In the genomic region with DNA sequence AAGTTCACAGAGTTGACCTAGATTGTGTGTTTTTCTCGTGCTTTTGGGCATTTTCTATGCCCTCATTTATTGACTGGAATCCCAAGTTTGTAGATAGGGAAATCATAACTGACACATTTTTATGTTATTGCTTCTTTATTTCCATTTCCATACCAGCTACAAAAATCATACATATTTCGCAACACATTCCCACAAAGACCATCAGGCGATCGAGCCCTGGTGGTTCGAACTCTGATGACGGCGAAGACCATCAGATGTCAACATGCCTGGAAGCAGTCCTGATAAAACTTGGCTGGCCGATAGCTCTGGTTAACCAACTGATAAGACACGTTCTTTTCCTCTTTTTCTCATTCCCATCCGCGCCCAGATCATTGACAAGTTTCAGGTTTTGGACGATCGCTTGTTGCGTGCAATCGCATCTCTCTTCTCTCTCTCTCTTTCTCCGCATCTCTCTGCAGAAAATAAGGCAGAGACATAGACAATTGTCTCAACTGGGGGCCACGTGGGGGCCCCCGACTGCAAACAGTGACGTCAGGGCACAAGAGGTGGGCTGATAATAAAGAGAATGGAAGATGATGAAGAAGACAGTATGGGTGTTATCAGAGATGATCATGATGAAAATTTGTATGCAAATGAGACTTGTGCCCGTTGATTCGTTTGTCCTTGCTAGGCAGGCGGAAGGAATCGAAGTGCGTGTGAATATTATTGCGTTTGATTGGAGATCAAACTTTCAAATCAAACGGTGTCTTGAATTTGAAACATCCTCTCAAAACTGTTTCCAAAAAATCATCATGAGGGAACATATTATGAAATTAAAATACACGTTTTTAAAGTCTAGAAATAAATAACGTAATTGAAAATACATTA, we compare ENCODE assay signal across 8 worm cellular contexts.
TF ChIP-seq lines count a peak whose summit lies in the region.

No protein-coding gene starts in this region.

TF ChIP-seq in whole organism, L1 larva, 84 proteins besides CTCF, POLR2A, EP300 and RAD21 (continues in another document):
- TF ChIP-seq snu-23 (GFP tag; optimal IDR thresholded peaks at IDR 0.05; lab: Kevin White, UChicago) = peak; percentile 87
- TF ChIP-seq jun-1 (tag; optimal IDR thresholded peaks at IDR 0.05; lab: Kevin White, UChicago) = peak; percentile 79
- no peak for TF ChIP-seq C34B4.2 (tag; optimal IDR thresholded peaks at IDR 0.05; lab: Kevin White, UChicago)
- peak; percentile 97 for TF ChIP-seq nhr-20 (tag; optimal IDR thresholded peaks at IDR 0.05; lab: Kevin White, UChicago)
- TF ChIP-seq elt-3 (tag; optimal IDR thresholded peaks at IDR 0.05; lab: Kevin White, UChicago) = peak; percentile 20 to 91 (median 83)
- TF ChIP-seq unc-98 (GFP tag; IDR thresholded peaks at IDR 0.05; lab: Robert Waterston, UW) = no peak
- no peak for TF ChIP-seq alr-1 (tag; optimal IDR thresholded peaks at IDR 0.05; lab: Kevin White, UChicago; ENCODE audit: borderline replicate concordance)
- TF ChIP-seq egl-27 (tag; optimal IDR thresholded peaks at IDR 0.05; lab: Kevin White, UChicago) = peak; percentile 39 to 88
- TF ChIP-seq ceh-82 (tag; optimal IDR thresholded peaks at IDR 0.05; lab: Kevin White, UChicago) = peak; percentile 43 to 47 (median 44)

TF ChIP-seq in whole organism, L2 larva, 48 proteins besides CTCF, POLR2A, EP300 and RAD21 (continues in another document):
- TF ChIP-seq unc-39 (tag; optimal IDR thresholded peaks at IDR 0.05; lab: Kevin White, UChicago) = no peak
- peak; percentile 80 for TF ChIP-seq sem-4 (tag; optimal IDR thresholded peaks at IDR 0.05; lab: Kevin White, UChicago)
- TF ChIP-seq zag-1 (tag; optimal IDR thresholded peaks at IDR 0.05; lab: Kevin White, UChicago) = no peak
- TF ChIP-seq unc-62 (GFP tag; optimal IDR thresholded peaks at IDR 0.05; lab: Kevin White, UChicago) = no peak
- TF ChIP-seq nhr-237 (tag; optimal IDR thresholded peaks at IDR 0.05; lab: Kevin White, UChicago) = no peak
- TF ChIP-seq F13H6.1 (tag; optimal IDR thresholded peaks at IDR 0.05; lab: Kevin White, UChicago) = peak; percentile 98
- TF ChIP-seq nhr-11 (tag; optimal IDR thresholded peaks at IDR 0.05; lab: Kevin White, UChicago) = no peak
- TF ChIP-seq nhr-25 (tag; optimal IDR thresholded peaks at IDR 0.05; lab: Kevin White, UChicago) = peak; percentile 92
- peak; percentile 90 for TF ChIP-seq Y55F3AM.14 (GFP tag; optimal IDR thresholded peaks at IDR 0.05; lab: Kevin White, UChicago)
- TF ChIP-seq peb-1 (tag; optimal IDR thresholded peaks at IDR 0.05; lab: Kevin White, UChicago) = no peak

TF ChIP-seq in whole organism, L3 larva, 47 proteins besides CTCF, POLR2A, EP300 and RAD21 (continues in another document):
- TF ChIP-seq nhr-12 (tag; optimal IDR thresholded peaks at IDR 0.05; lab: Kevin White, UChicago) = no peak
- TF ChIP-seq fos-1 (tag; optimal IDR thresholded peaks at IDR 0.05; lab: Kevin White, UChicago) = peak; percentile 89
- peak; percentile 76 for TF ChIP-seq nfya-1 (tag; optimal IDR thresholded peaks at IDR 0.05; lab: Kevin White, UChicago; ENCODE audit: insufficient read depth)
- no peak for TF ChIP-seq ceh-9 (tag; optimal IDR thresholded peaks at IDR 0.05; lab: Kevin White, UChicago)
- peak; percentile 41 to 74 (median 43) for TF ChIP-seq elt-3 (tag; optimal IDR thresholded peaks at IDR 0.05; lab: Kevin White, UChicago)
- no peak for TF ChIP-seq nhr-67 (tag; optimal IDR thresholded peaks at IDR 0.05; lab: Kevin White, UChicago)
- TF ChIP-seq nhr-43 (tag; optimal IDR thresholded peaks at IDR 0.05; lab: Kevin White, UChicago; ENCODE audit: poor library complexity, severe bottlenecking) = peak; percentile 94
- peak; percentile 18 for TF ChIP-seq snpc-4 (tag; optimal IDR thresholded peaks at IDR 0.05; lab: Kevin White, UChicago)
- TF ChIP-seq elt-2 (tag; optimal IDR thresholded peaks at IDR 0.05; lab: Kevin White, UChicago) = peak; percentile 100
- TF ChIP-seq lsy-12 (tag; optimal IDR thresholded peaks at IDR 0.05; lab: Kevin White, UChicago) = peak; percentile 65

TF ChIP-seq in whole organism, L4 larva, 104 proteins besides CTCF, POLR2A, EP300 and RAD21 (continues in another document):
- peak; percentile 68 for TF ChIP-seq mdt-29 (GFP tag; IDR thresholded peaks at IDR 0.05; lab: Robert Waterston, UW)
- peak; percentile 100 for TF ChIP-seq hlh-11 (tag; optimal IDR thresholded peaks at IDR 0.05; lab: Kevin White, UChicago)
- TF ChIP-seq saeg-2 (GFP tag; IDR thresholded peaks at IDR 0.05; lab: Robert Waterston, UW) = peak; percentile 98
- TF ChIP-seq daf-8 (GFP tag; IDR thresholded peaks at IDR 0.05; lab: Robert Waterston, UW) = no peak
- TF ChIP-seq nhr-42 (GFP tag; IDR thresholded peaks at IDR 0.05; lab: Robert Waterston, UW) = peak; percentile 65; the same call in 1 of the 2 replicates
- TF ChIP-seq nhr-76 (tag; optimal IDR thresholded peaks at IDR 0.05; lab: Kevin White, UChicago) = peak; percentile 50
- TF ChIP-seq cey-2 (tag; optimal IDR thresholded peaks at IDR 0.05; lab: Kevin White, UChicago; ENCODE audit: borderline replicate concordance, insufficient read depth) = peak; percentile 80
- TF ChIP-seq lin-38 (GFP tag; IDR thresholded peaks at IDR 0.05; lab: Robert Waterston, UW) = peak; percentile 55
- peak; percentile 96 for TF ChIP-seq nhr-28 (tag; optimal IDR thresholded peaks at IDR 0.05; lab: Kevin White, UChicago)
- no peak for TF ChIP-seq egl-27 (tag; optimal IDR thresholded peaks at IDR 0.05; lab: Kevin White, UChicago)

TF ChIP-seq in whole organism, early embryonic, 17 proteins besides CTCF, POLR2A, EP300 and RAD21:
- 0 out of 2 replicates have a peak, but pooled peaks have one; percentile 36 for TF ChIP-seq tbx-11 (GFP tag; IDR thresholded peaks at IDR 0.05; lab: Robert Waterston, UW)
- TF ChIP-seq pes-1 (GFP tag; IDR thresholded peaks at IDR 0.05; lab: Robert Waterston, UW) = no peak

TF ChIP-seq in whole organism, late embryonic, 69 proteins besides CTCF, POLR2A, EP300 and RAD21 (continues in another document):
- TF ChIP-seq hlh-30 (tag; optimal IDR thresholded peaks at IDR 0.05; lab: Kevin White, UChicago; ENCODE audit: insufficient read depth) (peak; percentile 44), pros-1 (tag; optimal IDR thresholded peaks at IDR 0.05; lab: Kevin White, UChicago) (no peak), sox-2 (GFP tag; IDR thresholded peaks at IDR 0.05; lab: Robert Waterston, UW) (no peak), unc-55 (GFP tag; optimal IDR thresholded peaks at IDR 0.05; lab: Kevin White, UChicago) (peak; percentile 56), pha-4 (tag; optimal IDR thresholded peaks at IDR 0.05; lab: Kevin White, UChicago) (no peak), F13H6.1 (tag; optimal IDR thresholded peaks at IDR 0.05; lab: Kevin White, UChicago) (peak; percentile 18), ceh-18 (tag; optimal IDR thresholded peaks at IDR 0.05; lab: Kevin White, UChicago) (peak; percentile 78), tbx-2 (tag; optimal IDR thresholded peaks at IDR 0.05; lab: Kevin White, UChicago) (peak; percentile 60), ceh-19 (GFP tag; optimal IDR thresholded peaks at IDR 0.05; lab: Kevin White, UChicago) (no peak), rnt-1 (tag; optimal IDR thresholded peaks at IDR 0.05; lab: Kevin White, UChicago) (peak; percentile 1), ceh-31 (tag; optimal IDR thresholded peaks at IDR 0.05; lab: Kevin White, UChicago) (no peak), lin-11 (tag; optimal IDR thresholded peaks at IDR 0.05; lab: Kevin White, UChicago) (no peak), ceh-6 (GFP tag; optimal IDR thresholded peaks at IDR 0.05; lab: Kevin White, UChicago) (no peak), fkh-10 (GFP tag; optimal IDR thresholded peaks at IDR 0.05; lab: Kevin White, UChicago) (no peak)

TF ChIP-seq in whole organism, mixed stage, embryonic, 35 proteins besides CTCF, POLR2A, EP300 and RAD21:
- TF ChIP-seq unc-62 (GFP tag; optimal IDR thresholded peaks at IDR 0.05; lab: Kevin White, UChicago) (peak; percentile 37), elt-1 (tag; optimal IDR thresholded peaks at IDR 0.05; lab: Kevin White, UChicago; ENCODE audit: borderline replicate concordance, insufficient read depth) (peak; percentile 46), ham-2 (GFP tag; optimal IDR thresholded peaks at IDR 0.05; lab: Kevin White, UChicago) (peak; percentile 50), ztf-11 (tag; optimal IDR thresholded peaks at IDR 0.05; lab: Kevin White, UChicago) (no peak), nhr-28 (tag; optimal IDR thresholded peaks at IDR 0.05; lab: Kevin White, UChicago) (no peak), sptf-1 (tag; optimal IDR thresholded peaks at IDR 0.05; lab: Kevin White, UChicago) (peak; percentile 17), flh-1 (GFP tag; optimal IDR thresholded peaks at IDR 0.05; lab: Kevin White, UChicago) (no peak), lin-13 (tag; optimal IDR thresholded peaks at IDR 0.05; lab: Kevin White, UChicago) (no peak), bed-3 (GFP tag; optimal IDR thresholded peaks at IDR 0.05; lab: Kevin White, UChicago) (no peak), elt-3 (tag; optimal IDR thresholded peaks at IDR 0.05; lab: Kevin White, UChicago) (peak; percentile 76), hlh-1 (tag; optimal IDR thresholded peaks at IDR 0.05; lab: Kevin White, UChicago) (peak; percentile 52), nhr-2 (tag; optimal IDR thresholded peaks at IDR 0.05; lab: Kevin White, UChicago) (no peak), drap-1 (GFP tag; optimal IDR thresholded peaks at IDR 0.05; lab: Kevin White, UChicago) (peak; percentile 13)

TF ChIP-seq in whole organism, young adult, 124 proteins besides CTCF, POLR2A, EP300 and RAD21 (continues in another document):
- TF ChIP-seq efl-1 (GFP tag; optimal IDR thresholded peaks at IDR 0.05; lab: Kevin White, UChicago) = no peak
- peak; percentile 85 for TF ChIP-seq dox-1 (GFP tag; IDR thresholded peaks at IDR 0.05; lab: Robert Waterston, UW)
- TF ChIP-seq unc-130 (GFP tag; optimal IDR thresholded peaks at IDR 0.05; lab: Kevin White, UChicago) = no peak
- peak; percentile 99 for TF ChIP-seq ztf-22 (GFP tag; optimal IDR thresholded peaks at IDR 0.05; lab: Kevin White, UChicago)
- TF ChIP-seq ztf-18 (tag; optimal IDR thresholded peaks at IDR 0.05; lab: Kevin White, UChicago) = peak; percentile 43
- TF ChIP-seq zfh-2 (GFP tag; conservative IDR thresholded peaks at IDR 0.05; lab: Robert Waterston, UW) = peak; percentile 93
- TF ChIP-seq egrh-3 (GFP tag; IDR thresholded peaks at IDR 0.05; lab: Robert Waterston, UW) = peak; percentile 12; the same call in 1 of the 2 replicates
- TF ChIP-seq F22D6.2 (tag; optimal IDR thresholded peaks at IDR 0.05; lab: Kevin White, UChicago) = peak; percentile 85
- 0 out of 2 replicates have a peak, but pooled peaks have one; percentile 4 for TF ChIP-seq F37B4.10 (GFP tag; IDR thresholded peaks at IDR 0.05; lab: Robert Waterston, UW)
- TF ChIP-seq somi-1 (GFP tag; optimal IDR thresholded peaks at IDR 0.05; lab: Kevin White, UChicago) = peak; percentile 91
- no peak for TF ChIP-seq D2030.7 (GFP tag; IDR thresholded peaks at IDR 0.05; lab: Robert Waterston, UW)
- peak; percentile 96 for TF ChIP-seq B0336.3 (GFP tag; IDR thresholded peaks at IDR 0.05; lab: Robert Waterston, UW)
- TF ChIP-seq rec-8 (tag; optimal IDR thresholded peaks at IDR 0.05; lab: Kevin White, UChicago) = no peak
- no peak for TF ChIP-seq nhr-27 (tag; optimal IDR thresholded peaks at IDR 0.05; lab: Kevin White, UChicago)
- no peak for TF ChIP-seq zim-3 (tag; optimal IDR thresholded peaks at IDR 0.05; lab: Kevin White, UChicago)
- no peak for TF ChIP-seq hlh-12 (tag; optimal IDR thresholded peaks at IDR 0.05; lab: Kevin White, UChicago)
- 0 out of 2 replicates have a peak, but pooled peaks have one; percentile 51 for TF ChIP-seq lir-1 (GFP tag; conservative IDR thresholded peaks at IDR 0.05; lab: Robert Waterston, UW)
